Fruit fly (Drosophila melanogaster) whole organism, prepupa: ENCODE results near the gene CG31998.

Experiments used
- Blimp-1 ChIP-seq: fragments of 200-800 bp; sonication (Bioruptor generic); optimal IDR thresholded peaks from 3 replicates; lab custom pipeline; 2017; ENCODE audit warnings: missing biosample characterization, missing genetic modification characterization, mild to moderate bottlenecking, moderate library complexity, missing genetic modification reagents
- CG11294 ChIP-seq: fragments of 200-800 bp; sonication (Bioruptor generic); IDR thresholded peaks from 2 replicates; pipeline ENCODE4 v1.3.6; 2022; ENCODE audit warnings: missing biosample characterization, missing genetic modification characterization
- CG1621 ChIP-seq: fragments of 200-800 bp; sonication (Bioruptor generic); optimal IDR thresholded peaks from 3 replicates; lab custom pipeline; 2018; ENCODE audit warnings: missing biosample characterization, mild to moderate bottlenecking, missing genetic modification characterization
- CG34406 ChIP-seq: fragments of 200-800 bp; sonication (Bioruptor generic); optimal IDR thresholded peaks from 3 replicates; lab custom pipeline; 2016; ENCODE audit warnings: missing biosample characterization, missing genetic modification characterization
- CG3919 ChIP-seq: fragments of 200-800 bp; sonication (Bioruptor generic); optimal IDR thresholded peaks from 3 replicates; lab custom pipeline; 2016; ENCODE audit warnings: missing biosample characterization, missing genetic modification characterization
- CG6163 ChIP-seq: fragments of 200-800 bp; sonication (Bioruptor generic); IDR thresholded peaks from 3 replicates; pipeline ENCODE4 v1.3.6; 2022; ENCODE audit warnings: missing biosample characterization, missing genetic modification characterization
- CG6792 ChIP-seq: fragments of 200-800 bp; sonication (Bioruptor generic); optimal IDR thresholded peaks from 3 replicates; lab custom pipeline; 2016; ENCODE audit warnings: missing biosample characterization, missing genetic modification characterization
- CG7368 ChIP-seq: fragments of 200-800 bp; sonication (Bioruptor generic); optimal IDR thresholded peaks from 3 replicates; lab custom pipeline; 2016; ENCODE audit warnings: missing biosample characterization, missing genetic modification characterization
- CG8119 ChIP-seq: fragments of 200-800 bp; sonication (Bioruptor generic); IDR thresholded peaks from 3 replicates; pipeline ENCODE4 v1.3.6; 2022; ENCODE audit warnings: missing biosample characterization, missing genetic modification characterization
- CG8632 ChIP-seq: fragments of 200-800 bp; sonication (Bioruptor generic); optimal IDR thresholded peaks from 3 replicates; lab custom pipeline; 2016; ENCODE audit warnings: missing biosample characterization, missing genetic modification characterization
- CG9139 ChIP-seq: fragments of 200-800 bp; sonication (Bioruptor generic); optimal IDR thresholded peaks from 3 replicates; lab custom pipeline; 2017; ENCODE audit warnings: missing biosample characterization, mild to moderate bottlenecking, missing genetic modification characterization
- Eip75B ChIP-seq: fragments of 200-800 bp; sonication (Bioruptor generic); optimal IDR thresholded peaks from 3 replicates; lab custom pipeline; 2016; ENCODE audit warnings: missing biosample characterization, missing genetic modification characterization
- Eip78C ChIP-seq: fragments of 200-800 bp; sonication (Bioruptor generic); peaks from one replicate; lab custom pipeline; 2016; ENCODE audit warnings: missing biosample characterization, missing genetic modification characterization
- Ets96B ChIP-seq: fragments of 200-800 bp; optimal IDR thresholded peaks from 2 replicates; lab custom pipeline; 2019; ENCODE audit warnings: missing biosample characterization, mild to moderate bottlenecking, missing genetic modification characterization, moderate library complexity
- Hr38 ChIP-seq: sonication (Bioruptor generic); optimal IDR thresholded peaks from 2 replicates; lab custom pipeline; 2016; ENCODE audit warnings: missing biosample characterization, missing genetic modification characterization
- Hr39 ChIP-seq: fragments of 200-800 bp; sonication (Bioruptor generic); optimal IDR thresholded peaks from 2 replicates; lab custom pipeline; 2016; ENCODE audit warnings: missing biosample characterization, missing genetic modification characterization
- Hr4 ChIP-seq: fragments of 200-800 bp; sonication (Bioruptor generic); optimal IDR thresholded peaks from 3 replicates; lab custom pipeline; 2016; ENCODE audit warnings: missing biosample characterization, missing genetic modification characterization
- Lpt ChIP-seq: fragments of 200-800 bp; sonication (Bioruptor generic); optimal IDR thresholded peaks from 3 replicates; lab custom pipeline; 2016; ENCODE audit warnings: missing biosample characterization, missing genetic modification characterization
- eg ChIP-seq: fragments of 200-800 bp; sonication (Bioruptor generic); IDR thresholded peaks from 3 replicates; pipeline ENCODE4 v1.3.6; 2022; ENCODE audit warnings: missing biosample characterization, missing genetic modification characterization
- lz ChIP-seq: fragments of 200-800 bp; sonication (Bioruptor generic); optimal IDR thresholded peaks from 3 replicates; lab custom pipeline; 2016; ENCODE audit warnings: missing biosample characterization, missing genetic modification characterization
- pdm3 ChIP-seq: fragments of 200-800 bp; sonication (Bioruptor generic); optimal IDR thresholded peaks from 3 replicates; lab custom pipeline; 2016; ENCODE audit warnings: missing biosample characterization, missing genetic modification characterization
- salr ChIP-seq, 2 experiments: fragments of 200-800 bp; sonication (Bioruptor generic); optimal IDR thresholded peaks; 3 replicates each; lab custom pipeline; 2016 to 2018; ENCODE audit warnings: missing biosample characterization in 2 of 2, missing genetic modification characterization in 2 of 2, mild to moderate bottlenecking in 1 of 2
- ss ChIP-seq, 2 experiments: fragments of 200-800 bp; sonication (Bioruptor generic); optimal IDR thresholded peaks; 2 replicates in 1 of 2; 3 replicates in 1 of 2; lab custom pipeline; 2017 to 2018; ENCODE audit warnings: mild to moderate bottlenecking in 2 of 2, missing biosample characterization in 2 of 2, missing genetic modification characterization in 2 of 2, moderate library complexity in 1 of 2
- topi ChIP-seq: fragments of 200-800 bp; sonication (Bioruptor generic); optimal IDR thresholded peaks from 3 replicates; lab custom pipeline; 2016; ENCODE audit warnings: missing biosample characterization, missing genetic modification characterization

CG31998 gene

DNA sequence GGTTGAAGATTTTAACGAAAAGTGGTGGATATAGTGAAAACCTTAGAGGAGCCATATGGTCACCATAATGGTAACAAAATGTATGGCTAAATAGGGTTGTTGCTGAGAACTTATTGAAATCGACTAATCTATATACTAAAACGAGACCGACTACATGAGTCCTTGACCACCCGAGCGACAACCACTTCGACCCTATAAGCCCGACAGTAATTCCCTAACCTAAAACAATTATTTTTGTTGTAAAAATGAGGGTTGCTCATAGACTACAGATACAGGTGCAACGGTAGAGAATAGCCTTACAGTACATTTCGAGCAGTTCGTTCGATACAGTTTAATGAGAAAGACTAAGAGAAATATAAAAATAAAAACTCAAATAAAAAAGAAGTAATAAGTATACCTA, 55.3 kb downstream of the CG31998 start, which contains the start of gene CG32006:
CG32006 (plus strand) TSS at position 312 of the 400 bp plus-strand sequence.
- TF ChIP-seq CG34406 (no peak), Lpt (no peak), Hr38 (no peak), CG9139 (GFP tag; lab: Kevin White, UChicago) (no peak), eg (GFP tag; lab: Robert Waterston, UW) (no peak), Ets96B (tag; lab: Kevin White, UChicago) (no peak), Blimp-1 (no peak), CG6792 (no peak), Hr39 (GFP tag; lab: Kevin White, UChicago) (no peak), CG6163 (GFP tag; lab: Robert Waterston, UW) (no peak), lz (no peak), CG8119 (GFP tag; lab: Robert Waterston, UW) (no peak), CG7368 (GFP tag; lab: Kevin White, UChicago) (no peak), CG11294 (GFP tag; lab: Robert Waterston, UW) (no peak)

DNA sequence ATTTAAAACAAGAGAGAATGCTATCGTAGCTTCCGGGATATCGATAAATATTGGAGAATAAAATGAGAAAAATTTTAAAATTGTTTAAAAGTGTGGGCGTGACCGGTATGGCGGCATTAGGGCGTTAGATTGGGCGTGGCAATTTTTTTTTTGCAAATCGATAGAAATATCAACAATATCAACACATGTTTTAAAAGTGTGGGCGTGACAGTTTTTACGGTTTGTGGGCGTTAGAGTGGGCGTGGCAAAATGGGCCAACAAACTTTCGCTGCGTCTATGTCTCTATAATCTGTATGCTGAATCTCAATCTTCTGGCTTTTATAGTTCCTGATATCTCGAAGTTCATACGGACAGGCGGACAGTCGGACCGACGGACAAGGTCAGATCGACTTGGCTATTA, 56.6 kb downstream of the CG31998 start:
- TF ChIP-seq eg (GFP tag; lab: Robert Waterston, UW) = no peak
- TF ChIP-seq CG1621 (tag; lab: Kevin White, UChicago) = no peak
- TF ChIP-seq Eip78C (GFP tag; lab: Kevin White, UChicago) = no peak
- no peak for TF ChIP-seq Lpt
- TF ChIP-seq Hr4 (GFP tag; lab: Kevin White, UChicago) = no peak
- no peak for TF ChIP-seq salr (GFP tag; optimal IDR thresholded peaks at IDR 0.05; lab: Kevin White, UChicago)
- no peak for TF ChIP-seq CG3919 (GFP tag; lab: Kevin White, UChicago)
- TF ChIP-seq topi (GFP tag; lab: Kevin White, UChicago) = no peak
- TF ChIP-seq ss (GFP tag; optimal IDR thresholded peaks at IDR 0.05; lab: Kevin White, UChicago) = no peak
- no peak for TF ChIP-seq Eip75B (GFP tag; lab: Kevin White, UChicago)
- TF ChIP-seq CG8119 (GFP tag; lab: Robert Waterston, UW) = no peak
- TF ChIP-seq CG8632 = no peak
- no peak for TF ChIP-seq pdm3
- no peak for TF ChIP-seq CG9139 (GFP tag; lab: Kevin White, UChicago)
